Worm (Caenorhabditis elegans): ENCODE measurements around the gene fbxa-120.

- TF ChIP-seq pha-4 (tag; optimal IDR thresholded peaks at IDR 0.05) (no peak), ceh-30 (tag; optimal IDR thresholded peaks at IDR 0.05) (no peak), ref-2 (tag; optimal IDR thresholded peaks at IDR 0.05) (no peak), ceh-22 (tag; optimal IDR thresholded peaks at IDR 0.05) (no peak), ceh-14 (tag; optimal IDR thresholded peaks at IDR 0.05) (no peak), ztf-16 (tag; optimal IDR thresholded peaks at IDR 0.05) (no peak), F13H6.1 (tag; optimal IDR thresholded peaks at IDR 0.05) (no peak), ama-1 (optimal IDR thresholded peaks at IDR 0.05) (no peak), ets-4 (tag; optimal IDR thresholded peaks at IDR 0.05) (no peak), tbx-2 (tag; optimal IDR thresholded peaks at IDR 0.05) (no peak), C08G9.2 (tag; optimal IDR thresholded peaks at IDR 0.05) (no peak), hlh-30 (tag; optimal IDR thresholded peaks at IDR 0.05; ENCODE audit: insufficient read depth) (no peak)
Measured at ce11 chrX:17340484-17340883, 38.0 kb downstream of the fbxa-120 start, which contains the start of gene C53C11.1.

All from whole organism, late embryonic.